Worm (Caenorhabditis elegans) whole organism, L3 larva: Measurements from ENCODE around the gene srxa-10.
A peak's percentile ranks its signal among the peaks of the same experiment; 100 is the strongest.

Experiments used
- R02D3.7 ChIP-seq: fragments of 150-350 bp; optimal IDR thresholded peaks from 2 replicates; lab custom pipeline; 2014; ENCODE audit warnings: missing biosample characterization, missing genetic modification characterization
- aly-2 ChIP-seq: fragments of 150-350 bp; optimal IDR thresholded peaks from 2 replicates; lab custom pipeline; 2014; ENCODE audit warnings: missing biosample characterization, missing genetic modification characterization
- ama-1 ChIP-seq: fragments of 150-350 bp; optimal IDR thresholded peaks from 2 replicates; lab custom pipeline; 2018
- ceh-16 ChIP-seq: sonication (generic microtip); optimal IDR thresholded peaks from 2 replicates; lab custom pipeline; 2017; ENCODE audit warnings: missing biosample characterization, missing genetic modification characterization
- ceh-82 ChIP-seq: fragments of 150-350 bp; optimal IDR thresholded peaks from 2 replicates; lab custom pipeline; 2014; ENCODE audit warnings: missing biosample characterization, missing genetic modification characterization
- daf-12 ChIP-seq: fragments of 150-350 bp; optimal IDR thresholded peaks from 2 replicates; lab custom pipeline; 2014; ENCODE audit warnings: missing biosample characterization, missing genetic modification reagents, missing genetic modification characterization
- egl-27 ChIP-seq: sonication (generic microtip); optimal IDR thresholded peaks from 4 replicates; lab custom pipeline; 2017; ENCODE audit warnings: missing biosample characterization, missing genetic modification reagents, missing genetic modification characterization
- egl-5 ChIP-seq: fragments of 150-350 bp; optimal IDR thresholded peaks from 2 replicates; lab custom pipeline; 2017; ENCODE audit warnings: missing biosample characterization, missing genetic modification reagents, missing genetic modification characterization, inconsistent platforms
- elt-2 ChIP-seq: sonication (generic microtip); optimal IDR thresholded peaks from 2 replicates; lab custom pipeline; 2016; ENCODE audit warnings: missing genetic modification reagents, mild to moderate bottlenecking, missing genetic modification characterization, missing compliant biosample characterization
- elt-3 ChIP-seq, 3 experiments: fragments of 150-350 bp in 1 of 3; sonication (generic microtip) in 2 of 3; optimal IDR thresholded peaks; 2 replicates in 2 of 3; 4 replicates in 1 of 3; lab custom pipeline; 2014 to 2017; ENCODE audit warnings: missing biosample characterization in 3 of 3, missing genetic modification characterization in 3 of 3
- eor-1 ChIP-seq, 2 experiments: fragments of 150-350 bp; optimal IDR thresholded peaks; 2 replicates each; lab custom pipeline; 2014 to 2018; ENCODE audit warnings: missing biosample characterization in 2 of 2, missing genetic modification characterization in 2 of 2
- hmg-11 ChIP-seq: sonication (generic microtip); optimal IDR thresholded peaks from 2 replicates; lab custom pipeline; 2016; ENCODE audit warnings: missing genetic modification characterization, missing compliant biosample characterization
- jun-1 ChIP-seq: fragments of 150-350 bp; optimal IDR thresholded peaks from 2 replicates; lab custom pipeline; 2014; ENCODE audit warnings: missing biosample characterization, missing genetic modification reagents, missing genetic modification characterization
- lin-15B ChIP-seq: fragments of 150-350 bp; optimal IDR thresholded peaks from 2 replicates; lab custom pipeline; 2014; ENCODE audit warnings: missing biosample characterization, missing genetic modification characterization
- lin-39 ChIP-seq: fragments of 150-350 bp; optimal IDR thresholded peaks from 2 replicates; lab custom pipeline; 2018; ENCODE audit warnings: missing biosample characterization, missing genetic modification reagents, missing genetic modification characterization
- mdl-1 ChIP-seq: fragments of 150-350 bp; optimal IDR thresholded peaks from 2 replicates; lab custom pipeline; 2014; ENCODE audit warnings: missing biosample characterization, missing genetic modification characterization
- nfya-1 ChIP-seq: sonication (generic microtip); optimal IDR thresholded peaks from 2 replicates; lab custom pipeline; 2017; ENCODE audit warnings: missing genetic modification characterization, mild to moderate bottlenecking, missing compliant biosample characterization, antibody characterized with exemption, moderate library complexity; ENCODE audit not compliant: insufficient read depth
- nhr-11 ChIP-seq: fragments of 150-350 bp; optimal IDR thresholded peaks from 2 replicates; lab custom pipeline; 2014; ENCODE audit warnings: missing biosample characterization, missing genetic modification characterization
- nhr-23 ChIP-seq: fragments of 150-350 bp; optimal IDR thresholded peaks from 2 replicates; lab custom pipeline; 2014; ENCODE audit warnings: missing biosample characterization, missing genetic modification reagents, missing genetic modification characterization
- nhr-25 ChIP-seq: sonication (generic microtip); optimal IDR thresholded peaks from 2 replicates; lab custom pipeline; 2017; ENCODE audit warnings: missing biosample characterization, missing genetic modification characterization
- nhr-43 ChIP-seq: sonication (generic microtip); optimal IDR thresholded peaks from 2 replicates; lab custom pipeline; 2016; ENCODE audit warnings: mild to moderate bottlenecking, missing genetic modification characterization, missing compliant biosample characterization; ENCODE audit not compliant: poor library complexity, severe bottlenecking
- nhr-67 ChIP-seq: fragments of 150-350 bp; optimal IDR thresholded peaks from 2 replicates; lab custom pipeline; 2014; ENCODE audit warnings: missing biosample characterization, missing genetic modification characterization
- pha-4 ChIP-seq: fragments of 150-350 bp; optimal IDR thresholded peaks from 2 replicates; lab custom pipeline; 2014; ENCODE audit warnings: missing biosample characterization, missing genetic modification reagents, missing genetic modification characterization
- pqm-1 ChIP-seq: fragments of 150-350 bp; optimal IDR thresholded peaks from 2 replicates; lab custom pipeline; 2017; ENCODE audit warnings: missing biosample characterization, missing genetic modification characterization, inconsistent platforms
- sea-2 ChIP-seq: fragments of 150-350 bp; sonication (generic microtip); optimal IDR thresholded peaks from 4 replicates; lab custom pipeline; 2014; ENCODE audit warnings: missing biosample characterization, missing genetic modification reagents, missing genetic modification characterization
- tbx-2 ChIP-seq: sonication (generic microtip); optimal IDR thresholded peaks from 2 replicates; lab custom pipeline; 2016; ENCODE audit warnings: mild to moderate bottlenecking, missing genetic modification characterization, missing compliant biosample characterization
- unc-39 ChIP-seq: sonication (generic microtip); optimal IDR thresholded peaks from 4 replicates; lab custom pipeline; 2017; ENCODE audit warnings: missing biosample characterization, missing genetic modification characterization
- unc-62 ChIP-seq: fragments of 150-350 bp; sonication (generic microtip); optimal IDR thresholded peaks from 4 replicates; lab custom pipeline; 2014; ENCODE audit warnings: missing biosample characterization, missing genetic modification reagents, missing genetic modification characterization
- zag-1 ChIP-seq: fragments of 150-350 bp; optimal IDR thresholded peaks from 2 replicates; lab custom pipeline; 2014; ENCODE audit warnings: missing biosample characterization, missing genetic modification characterization
- ztf-4 ChIP-seq: fragments of 150-350 bp; optimal IDR thresholded peaks from 2 replicates; lab custom pipeline; 2014; ENCODE audit warnings: missing biosample characterization, missing genetic modification characterization

srxa-10 gene

ce11 chrIII:9813146-9813545 lies 16.8 kb upstream of the srxa-10 start, which contains the start of gene ZK632.14:
Gene ZK632.14, plus strand, starts transcription at chrIII:9813446.
- TF ChIP-seq eor-1 (tag; optimal IDR thresholded peaks at IDR 0.05; lab: Kevin White, UChicago) (no peak), nhr-67 (tag; lab: Kevin White, UChicago) (no peak)

- TF ChIP-seq eor-1 (tag; optimal IDR thresholded peaks at IDR 0.05; lab: Kevin White, UChicago) (peak in 1 of 2 experiments; percentile 20), unc-62 (GFP tag; lab: Kevin White, UChicago) (no peak), nfya-1 (tag; lab: Kevin White, UChicago) (peak; percentile 18), elt-3 (tag; optimal IDR thresholded peaks at IDR 0.05; lab: Kevin White, UChicago) (no peak), lin-15B (tag; lab: Kevin White, UChicago) (peak; percentile 32), pha-4 (tag; lab: Kevin White, UChicago) (peak; percentile 60), nhr-43 (tag; lab: Kevin White, UChicago) (peak; percentile 17)
- TF ChIP-seq, all 47 proteins: peak for 5
These were observed 11.8 kb upstream of the srxa-10 start, which contains the start of gene gtap-2 for ce11 chrIII:9808179-9808578. Gene gtap-2, plus strand, starts transcription at chrIII:9808544.

- TF ChIP-seq ama-1 (lab: Kevin White, UChicago) = peak; percentile 82
- TF ChIP-seq egl-27 = no peak
- peak; percentile 10 for TF ChIP-seq nfya-1 (tag; lab: Kevin White, UChicago)
- TF ChIP-seq elt-2 (tag; lab: Kevin White, UChicago) = peak; percentile 65
- TF ChIP-seq nhr-43 (tag; lab: Kevin White, UChicago) = peak; percentile 80
- TF ChIP-seq R02D3.7 = no peak
- peak; percentile 67 for TF ChIP-seq nhr-25
- TF ChIP-seq ztf-4 (tag; lab: Kevin White, UChicago) = no peak
- peak; percentile 48 for TF ChIP-seq pqm-1 (tag; lab: Kevin White, UChicago)
- TF ChIP-seq nhr-23 = peak; percentile 49
- TF ChIP-seq mdl-1 = peak; percentile 32
- TF ChIP-seq jun-1 = peak; percentile 55
- TF ChIP-seq, all 47 proteins: peak for 9
These were observed 11.3 kb upstream of the srxa-10 start for ce11 chrIII:9807560-9808046.

- TF ChIP-seq lin-39 = no peak
- peak; percentile 53 for TF ChIP-seq nhr-23
- TF ChIP-seq nhr-25 = peak; percentile 26
- TF ChIP-seq ceh-82 (tag; lab: Kevin White, UChicago) = no peak
- no peak for TF ChIP-seq pqm-1 (tag; lab: Kevin White, UChicago)
- TF ChIP-seq, all 47 proteins: peak for 2
These were observed 10.7 kb upstream of the srxa-10 start, which contains the start of gene ZK632.4 for ce11 chrIII:9806968-9807559. Gene ZK632.4, minus strand, starts transcription at chrIII:9807454.

- peak; percentile 20 for TF ChIP-seq elt-2 (tag; lab: Kevin White, UChicago)
- TF ChIP-seq hmg-11 = no peak
- TF ChIP-seq nhr-25 = peak; percentile 33
- peak; percentile 12 for TF ChIP-seq nfya-1 (tag; lab: Kevin White, UChicago)
- peak; percentile 62 for TF ChIP-seq ama-1 (lab: Kevin White, UChicago)
- TF ChIP-seq lin-39 = no peak
- TF ChIP-seq nhr-23 = peak; percentile 36
These were observed 8.8 kb upstream of the srxa-10 start, which contains the start of gene riok-3 for ce11 chrIII:9804997-9805610. Gene riok-3, minus strand, starts transcription at chrIII:9805011.

- TF ChIP-seq nhr-23 (no peak), ztf-4 (tag; lab: Kevin White, UChicago) (no peak), eor-1 (tag; optimal IDR thresholded peaks at IDR 0.05; lab: Kevin White, UChicago) (no peak), ama-1 (lab: Kevin White, UChicago) (peak; percentile 50), nfya-1 (tag; lab: Kevin White, UChicago) (no peak), unc-39 (tag; lab: Kevin White, UChicago) (no peak)
- TF ChIP-seq, all 47 proteins: peak for 1
These were observed 5.7 kb upstream of the srxa-10 start for ce11 chrIII:9802045-9802444.

ce11 chrIII:9798478-9799157 lies 2.3 kb upstream of the srxa-10 start, which contains the start of gene ZK632.2:
Gene ZK632.2, plus strand, starts transcription at chrIII:9799107.
- TF ChIP-seq ztf-4 (tag; lab: Kevin White, UChicago) (no peak), daf-12 (no peak), ceh-16 (tag; lab: Kevin White, UChicago) (no peak), lin-15B (tag; lab: Kevin White, UChicago) (peak; percentile 10), nhr-67 (tag; lab: Kevin White, UChicago) (no peak), nhr-23 (no peak), tbx-2 (tag; lab: Kevin White, UChicago) (no peak), unc-62 (GFP tag; lab: Kevin White, UChicago) (no peak), nhr-43 (tag; lab: Kevin White, UChicago) (no peak), nhr-11 (tag; lab: Kevin White, UChicago) (no peak), nfya-1 (tag; lab: Kevin White, UChicago) (peak; percentile 1), egl-5 (tag; lab: Kevin White, UChicago) (no peak), zag-1 (tag; lab: Kevin White, UChicago) (no peak), sea-2 (GFP tag; lab: Kevin White, UChicago) (no peak), nhr-25 (no peak), aly-2 (no peak), ceh-82 (tag; lab: Kevin White, UChicago) (no peak), elt-3 (tag; optimal IDR thresholded peaks at IDR 0.05; lab: Kevin White, UChicago) (no peak)
- TF ChIP-seq, all 47 proteins: peak for 2
